Worm (Caenorhabditis elegans): ENCODE data around the gene Y57G11C.43.
A peak's percentile ranks its signal among the peaks of the same experiment; 100 is the strongest.

Gene Y57G11C.43

DNA sequence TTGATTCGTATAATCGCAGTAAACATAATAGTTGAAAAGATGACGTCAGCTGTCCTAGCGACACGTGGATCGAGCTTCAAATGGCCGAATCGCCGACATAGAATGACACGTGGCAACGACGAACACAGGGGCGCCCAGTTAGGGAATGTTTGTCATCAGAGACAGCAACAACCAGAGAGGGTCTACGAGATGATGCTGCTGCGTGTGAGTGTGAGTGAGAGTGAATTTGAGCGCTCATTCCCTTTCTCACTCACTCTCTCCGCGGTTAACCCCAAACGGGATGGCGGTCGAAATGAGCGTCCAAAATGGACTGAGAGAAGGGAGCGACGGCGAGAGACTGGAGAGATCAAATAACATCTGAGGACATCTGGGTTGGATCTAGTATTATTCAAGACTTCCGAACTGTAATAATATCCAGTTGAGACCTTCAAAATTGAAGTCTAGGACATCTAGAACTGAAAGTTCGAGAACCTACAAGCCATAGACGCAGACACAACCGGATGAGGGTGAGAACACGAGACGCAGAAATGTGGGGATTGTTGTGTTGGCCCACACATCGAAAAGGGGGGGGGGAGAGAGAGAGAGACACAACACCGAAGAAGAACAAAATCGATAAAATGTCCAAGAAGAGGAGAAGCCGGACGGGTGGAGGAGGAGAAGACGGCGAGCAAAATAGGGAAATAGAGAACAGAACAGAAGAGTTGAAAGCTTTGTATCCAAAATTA, 24.8 kb downstream of the Y57G11C.43 start (continued):
- TF ChIP-seq tbx-2 (tag; optimal IDR thresholded peaks at IDR 0.05), result peak; percentile 56
- peak; percentile 46 for TF ChIP-seq nhr-20 (tag; optimal IDR thresholded peaks at IDR 0.05)
- no peak for TF ChIP-seq isw-1 (GFP tag; IDR thresholded peaks at IDR 0.05)
- TF ChIP-seq fos-1 (tag; optimal IDR thresholded peaks at IDR 0.05), result no peak
- no peak for TF ChIP-seq C04F5.9 (tag; optimal IDR thresholded peaks at IDR 0.05)

ce11 chrIV:14795918-14796488, 26.8 kb downstream of the Y57G11C.43 start, which contains the start of gene coq-3:
TSS of gene coq-3 (minus strand) at chrIV:14796324.
- TF ChIP-seq ama-1 (optimal IDR thresholded peaks at IDR 0.05), result peak; percentile 27
- TF ChIP-seq unc-130 (tag; optimal IDR thresholded peaks at IDR 0.05), result no peak
- TF ChIP-seq efl-1 (optimal IDR thresholded peaks at IDR 0.05), result no peak
- TF ChIP-seq efl-1 (GFP tag; optimal IDR thresholded peaks at IDR 0.05 in 1 of 2), result no peak
- TF ChIP-seq C04F5.9 (tag; optimal IDR thresholded peaks at IDR 0.05), result no peak
- no peak for TF ChIP-seq fkh-10 (GFP tag; optimal IDR thresholded peaks at IDR 0.05)
- peak; percentile 10 for TF ChIP-seq nhr-90 (tag; optimal IDR thresholded peaks at IDR 0.05; ENCODE audit: poor library complexity)
- TF ChIP-seq vab-15 (tag; optimal IDR thresholded peaks at IDR 0.05), result no peak
- TF ChIP-seq isw-1 (GFP tag; IDR thresholded peaks at IDR 0.05), result no peak
- TF ChIP-seq sox-4 (tag; optimal IDR thresholded peaks at IDR 0.05), result no peak
- TF ChIP-seq nhr-28 (tag; optimal IDR thresholded peaks at IDR 0.05), result no peak

- TF ChIP-seq isw-1 (GFP tag; IDR thresholded peaks at IDR 0.05) (no peak), dpl-1 (GFP tag; optimal IDR thresholded peaks at IDR 0.05) (peak in 2 of 3 experiments; percentile 20 to 41), unc-98 (GFP tag; IDR thresholded peaks at IDR 0.05) (no peak), lsy-2 (tag; optimal IDR thresholded peaks at IDR 0.05) (peak; percentile 18 to 61), C04F5.9 (tag; optimal IDR thresholded peaks at IDR 0.05) (no peak), nhr-11 (tag; optimal IDR thresholded peaks at IDR 0.05) (no peak), mdl-1 (tag; optimal IDR thresholded peaks at IDR 0.05) (peak in 1 of 2 experiments; percentile 24), unc-86 (tag; optimal IDR thresholded peaks at IDR 0.05) (no peak), skn-1 (tag; optimal IDR thresholded peaks at IDR 0.05) (peak; percentile 62), lin-15B (tag; optimal IDR thresholded peaks at IDR 0.05) (peak; percentile 19), lin-39 (tag; optimal IDR thresholded peaks at IDR 0.05) (no peak), ceh-82 (tag; optimal IDR thresholded peaks at IDR 0.05) (peak in 1 of 3 experiments; percentile 49), efl-1 (optimal IDR thresholded peaks at IDR 0.05) (peak; percentile 27 to 50), efl-1 (GFP tag; optimal IDR thresholded peaks at IDR 0.05 in 1 of 2) (peak; percentile 19 to 89), nhr-28 (tag; optimal IDR thresholded peaks at IDR 0.05) (no peak), lin-35 (GFP tag; optimal IDR thresholded peaks at IDR 0.05) (peak; percentile 38 to 60)
Observed at ce11 chrIV:14797354-14797753, 28.1 kb downstream of the Y57G11C.43 start, which contains the start of the genes Y57G11C.1147 and nuo-3. TSS of gene Y57G11C.1147 (minus strand) at chrIV:14797514. TSS of gene nuo-3 (minus strand) at chrIV:14797544.

DNA sequence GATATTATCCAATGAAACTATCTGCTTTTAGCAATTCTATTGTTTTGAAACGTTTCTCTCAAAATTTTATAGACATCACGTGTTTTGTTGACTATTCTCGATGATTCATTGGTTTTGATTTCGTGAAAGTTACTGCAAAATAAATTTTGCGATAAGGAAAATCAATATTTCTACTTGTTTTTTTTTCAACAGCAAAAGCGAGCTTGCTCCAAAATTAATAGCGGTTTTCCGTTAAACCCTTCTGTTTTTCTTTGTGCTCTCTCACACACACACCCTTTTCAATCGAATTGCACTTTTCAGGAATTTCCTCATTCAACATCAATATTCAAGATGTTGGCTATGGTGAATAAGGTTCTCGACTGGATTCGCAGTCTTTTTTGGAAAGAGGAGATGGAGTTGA, 28.6 kb downstream of the Y57G11C.43 start, which contains the start of gene arl-8:
Gene arl-8 (plus strand): TSS at position 301 of the 400 bp plus-strand sequence.
- TF ChIP-seq mep-1 (tag; optimal IDR thresholded peaks at IDR 0.05) (no peak), sup-37 (GFP tag; optimal IDR thresholded peaks at IDR 0.05) (no peak), ztf-11 (tag; optimal IDR thresholded peaks at IDR 0.05) (no peak), tbx-2 (tag; optimal IDR thresholded peaks at IDR 0.05) (no peak), vab-15 (tag; optimal IDR thresholded peaks at IDR 0.05) (no peak), alr-1 (tag; optimal IDR thresholded peaks at IDR 0.05; ENCODE audit: borderline replicate concordance) (no peak), sptf-1 (tag; optimal IDR thresholded peaks at IDR 0.05) (no peak), nhr-84 (tag; optimal IDR thresholded peaks at IDR 0.05) (no peak), lin-35 (GFP tag; optimal IDR thresholded peaks at IDR 0.05) (no peak), blmp-1 (tag; optimal IDR thresholded peaks at IDR 0.05) (no peak), ets-5 (GFP tag; IDR thresholded peaks at IDR 0.05) (no peak), swsn-7 (tag; optimal IDR thresholded peaks at IDR 0.05) (no peak), C16A3.4 (tag; optimal IDR thresholded peaks at IDR 0.05) (no peak), irx-1 (tag; optimal IDR thresholded peaks at IDR 0.05) (no peak), unc-62 (GFP tag; optimal IDR thresholded peaks at IDR 0.05) (no peak), aha-1 (tag; optimal IDR thresholded peaks at IDR 0.05) (no peak), ceh-82 (tag; optimal IDR thresholded peaks at IDR 0.05) (no peak)

Measured in whole organism, L1 larva.